Worm (Caenorhabditis elegans): ENCODE data around the gene R04F11.3.

The R04F11.3 gene

ce11 chrV:12300780-12301460 is 16.1 kb downstream of the R04F11.3 start (continued):
- no peak for TF ChIP-seq mab-9 (GFP tag; IDR thresholded peaks at IDR 0.05)
- TF ChIP-seq aly-2 (tag; optimal IDR thresholded peaks at IDR 0.05), result no peak
- no peak for TF ChIP-seq nhr-77 (tag; optimal IDR thresholded peaks at IDR 0.05)
- peak; percentile 92 for TF ChIP-seq vab-15 (tag; optimal IDR thresholded peaks at IDR 0.05)
- no peak for TF ChIP-seq nhr-28 (tag; optimal IDR thresholded peaks at IDR 0.05)
- peak; percentile 24 for TF ChIP-seq blmp-1 (tag; optimal IDR thresholded peaks at IDR 0.05)
- no peak for TF ChIP-seq lin-15B (tag; optimal IDR thresholded peaks at IDR 0.05)
- TF ChIP-seq rnt-1 (tag; optimal IDR thresholded peaks at IDR 0.05), result no peak
- TF ChIP-seq C34B4.2 (tag; optimal IDR thresholded peaks at IDR 0.05), result no peak
- no peak for TF ChIP-seq nhr-12 (tag; optimal IDR thresholded peaks at IDR 0.05)
- TF ChIP-seq alr-1 (tag; optimal IDR thresholded peaks at IDR 0.05; ENCODE audit: borderline replicate concordance), result no peak
- no peak for TF ChIP-seq grh-1 (GFP tag; IDR thresholded peaks at IDR 0.05)
- TF ChIP-seq elt-3 (tag; optimal IDR thresholded peaks at IDR 0.05), result peak in 2 of 6 experiments; percentile 19 to 37
- no peak for TF ChIP-seq unc-98 (GFP tag; IDR thresholded peaks at IDR 0.05)
- TF ChIP-seq unc-130 (tag; optimal IDR thresholded peaks at IDR 0.05), result peak; percentile 62

- TF ChIP-seq lir-3 (tag; optimal IDR thresholded peaks at IDR 0.05; ENCODE audit: poor library complexity) (peak; percentile 43), nhr-28 (tag; optimal IDR thresholded peaks at IDR 0.05) (no peak), ceh-8 (GFP tag; optimal IDR thresholded peaks at IDR 0.05) (no peak), fkh-4 (tag; optimal IDR thresholded peaks at IDR 0.05; ENCODE audit: borderline replicate concordance) (no peak), mef-2 (tag; optimal IDR thresholded peaks at IDR 0.05) (no peak), grh-1 (GFP tag; IDR thresholded peaks at IDR 0.05) (peak; percentile 61; the same call in 1 of the 2 replicates), irx-1 (tag; optimal IDR thresholded peaks at IDR 0.05) (peak; percentile 49), mdl-1 (tag; optimal IDR thresholded peaks at IDR 0.05) (peak in 1 of 2 experiments; percentile 84), snu-23 (GFP tag; optimal IDR thresholded peaks at IDR 0.05) (peak; percentile 76), aha-1 (tag; optimal IDR thresholded peaks at IDR 0.05) (no peak), lsy-2 (tag; optimal IDR thresholded peaks at IDR 0.05) (peak; percentile 56 to 85), nhr-19 (GFP tag; conservative IDR thresholded peaks at IDR 0.05) (peak; percentile 63), dpl-1 (GFP tag; optimal IDR thresholded peaks at IDR 0.05) (peak; percentile 10 to 57 (median 16)), mab-9 (GFP tag; IDR thresholded peaks at IDR 0.05) (no peak), unc-62 (GFP tag; optimal IDR thresholded peaks at IDR 0.05) (no peak), sup-37 (GFP tag; optimal IDR thresholded peaks at IDR 0.05) (no peak), ets-5 (GFP tag; IDR thresholded peaks at IDR 0.05) (no peak), nhr-85 (tag) (peak; percentile 96), nhr-237 (tag; optimal IDR thresholded peaks at IDR 0.05) (no peak), ztf-4 (tag; optimal IDR thresholded peaks at IDR 0.05) (no peak), ceh-82 (tag; optimal IDR thresholded peaks at IDR 0.05) (peak; percentile 5 to 28 (median 19)), aly-2 (tag; optimal IDR thresholded peaks at IDR 0.05) (no peak), unc-130 (tag; optimal IDR thresholded peaks at IDR 0.05) (peak; percentile 50), xbp-1 (tag; optimal IDR thresholded peaks at IDR 0.05) (peak; percentile 18), lin-13 (GFP tag; optimal IDR thresholded peaks at IDR 0.05) (peak; percentile 50), C34B4.2 (tag; optimal IDR thresholded peaks at IDR 0.05) (no peak), nhr-71 (tag; optimal IDR thresholded peaks at IDR 0.05) (peak; percentile 81), nhr-76 (tag; optimal IDR thresholded peaks at IDR 0.05) (no peak), zag-1 (tag; optimal IDR thresholded peaks at IDR 0.05) (no peak), ztf-11 (tag; optimal IDR thresholded peaks at IDR 0.05) (no peak), nhr-20 (tag; optimal IDR thresholded peaks at IDR 0.05) (peak; percentile 81), nhr-11 (tag; optimal IDR thresholded peaks at IDR 0.05) (no peak), fos-1 (tag; optimal IDR thresholded peaks at IDR 0.05) (peak; percentile 62), nhr-90 (tag; optimal IDR thresholded peaks at IDR 0.05; ENCODE audit: poor library complexity) (peak; percentile 77), vab-15 (tag; optimal IDR thresholded peaks at IDR 0.05) (no peak), alr-1 (tag; optimal IDR thresholded peaks at IDR 0.05; ENCODE audit: borderline replicate concordance) (no peak), sox-4 (tag; optimal IDR thresholded peaks at IDR 0.05) (no peak), Y116A8C.19 (tag; optimal IDR thresholded peaks at IDR 0.05; ENCODE audit: borderline replicate concordance) (no peak), C16A3.4 (tag; optimal IDR thresholded peaks at IDR 0.05) (peak; percentile 76), jun-1 (tag; optimal IDR thresholded peaks at IDR 0.05) (peak; percentile 77), hlh-17 (GFP tag; optimal IDR thresholded peaks at IDR 0.05; ENCODE audit: borderline replicate concordance) (no peak), egl-27 (tag; optimal IDR thresholded peaks at IDR 0.05) (peak; percentile 47 to 54)
Measured at ce11 chrV:12300166-12300565, 16.8 kb downstream of the R04F11.3 start.
